Worm (Caenorhabditis elegans): ENCODE data around the gene slc-25A26.

ce11 chrIV:8920284-8920806 is 9.9 kb upstream of the slc-25A26 start:
- TF ChIP-seq ceh-82 (tag; optimal IDR thresholded peaks at IDR 0.05) (no peak), mdl-1 (tag; optimal IDR thresholded peaks at IDR 0.05) (peak in 1 of 2 experiments; percentile 14), ztf-11 (tag; optimal IDR thresholded peaks at IDR 0.05) (no peak), fkh-10 (GFP tag; optimal IDR thresholded peaks at IDR 0.05) (no peak), hlh-11 (tag; optimal IDR thresholded peaks at IDR 0.05) (peak; percentile 24), nhr-25 (tag; optimal IDR thresholded peaks at IDR 0.05; ENCODE audit: borderline replicate concordance, insufficient read depth) (no peak), egl-43 (GFP tag; IDR thresholded peaks at IDR 0.05) (no peak), ces-1 (GFP tag; optimal IDR thresholded peaks at IDR 0.05) (no peak), unc-62 (GFP tag; optimal IDR thresholded peaks at IDR 0.05 in 1 of 2) (no peak), unc-62 (tag; optimal IDR thresholded peaks at IDR 0.05) (no peak), R02D3.7 (tag; optimal IDR thresholded peaks at IDR 0.05) (no peak), aly-2 (tag; optimal IDR thresholded peaks at IDR 0.05) (no peak), ceh-28 (tag; optimal IDR thresholded peaks at IDR 0.05) (no peak), unc-130 (GFP tag; optimal IDR thresholded peaks at IDR 0.05) (no peak)
